Worm (Caenorhabditis elegans): ENCODE measurements around the gene hsp-60.

Gene hsp-60

ce11 chrIII:1663056-1663455 lies 43.5 kb downstream of the hsp-60 start:
- TF ChIP-seq ham-2 (GFP tag; optimal IDR thresholded peaks at IDR 0.05): no peak
- TF ChIP-seq ceh-39 (tag; optimal IDR thresholded peaks at IDR 0.05): no peak
- no peak for TF ChIP-seq cnd-1 (tag; optimal IDR thresholded peaks at IDR 0.05)

ce11 chrIII:1664761-1665266 lies 45.3 kb downstream of the hsp-60 start, which contains the start of gene Y22D7AL.16:
TSS of gene Y22D7AL.16 (minus strand) at chrIII:1665216.
- TF ChIP-seq elt-3 (tag; optimal IDR thresholded peaks at IDR 0.05): no peak
- TF ChIP-seq nhr-237 (tag; optimal IDR thresholded peaks at IDR 0.05): no peak
- TF ChIP-seq snpc-4 (tag; optimal IDR thresholded peaks at IDR 0.05): no peak
- TF ChIP-seq blmp-1 (tag; optimal IDR thresholded peaks at IDR 0.05): no peak
- TF ChIP-seq ceh-43 (GFP tag; optimal IDR thresholded peaks at IDR 0.05): no peak
- TF ChIP-seq ces-1 (GFP tag; optimal IDR thresholded peaks at IDR 0.05): no peak
- no peak for TF ChIP-seq unc-120 (tag; optimal IDR thresholded peaks at IDR 0.05; ENCODE audit: poor library complexity, severe bottlenecking)

ce11 chrIII:1665373-1665772 lies 45.8 kb downstream of the hsp-60 start:
- TF ChIP-seq drap-1 (GFP tag; optimal IDR thresholded peaks at IDR 0.05) (no peak), nhr-2 (tag; optimal IDR thresholded peaks at IDR 0.05) (no peak), M03D4.4 (tag; optimal IDR thresholded peaks at IDR 0.05) (no peak), lsy-2 (tag; optimal IDR thresholded peaks at IDR 0.05) (no peak), ceh-39 (tag; optimal IDR thresholded peaks at IDR 0.05) (no peak), tbx-8 (GFP tag; optimal IDR thresholded peaks at IDR 0.05) (no peak), ham-2 (GFP tag; optimal IDR thresholded peaks at IDR 0.05) (no peak), blmp-1 (tag; optimal IDR thresholded peaks at IDR 0.05) (no peak), unc-62 (GFP tag; optimal IDR thresholded peaks at IDR 0.05) (no peak)

ce11 chrIII:1665799-1666308 lies 46.3 kb downstream of the hsp-60 start, which contains the start of gene Y22D7AR.3:
TSS of gene Y22D7AR.3 (minus strand) at chrIII:1665849.
- TF ChIP-seq ceh-39 (tag; optimal IDR thresholded peaks at IDR 0.05): no peak
- TF ChIP-seq zip-8 (tag; optimal IDR thresholded peaks at IDR 0.05): peak; percentile 40

ce11 chrIII:1666893-1667292 lies 47.4 kb downstream of the hsp-60 start:
- TF ChIP-seq lin-13 (tag; optimal IDR thresholded peaks at IDR 0.05): no peak
- no peak for TF ChIP-seq ces-1 (GFP tag; optimal IDR thresholded peaks at IDR 0.05)
- no peak for TF ChIP-seq ceh-39 (tag; optimal IDR thresholded peaks at IDR 0.05)
- TF ChIP-seq pha-4 (tag; optimal IDR thresholded peaks at IDR 0.05): no peak
- TF ChIP-seq mls-2 (tag; optimal IDR thresholded peaks at IDR 0.05): no peak
- no peak for TF ChIP-seq ham-2 (GFP tag; optimal IDR thresholded peaks at IDR 0.05)
- TF ChIP-seq nhr-12 (tag; optimal IDR thresholded peaks at IDR 0.05): no peak
- TF ChIP-seq nhr-28 (tag; optimal IDR thresholded peaks at IDR 0.05): no peak
- no peak for TF ChIP-seq elt-1 (tag; optimal IDR thresholded peaks at IDR 0.05; ENCODE audit: borderline replicate concordance, insufficient read depth)
- no peak for TF ChIP-seq mep-1 (tag; optimal IDR thresholded peaks at IDR 0.05)
- TF ChIP-seq bed-3 (GFP tag; optimal IDR thresholded peaks at IDR 0.05): no peak
- no peak for TF ChIP-seq mab-5 (tag; optimal IDR thresholded peaks at IDR 0.05)

ce11 chrIII:1668519-1668918 lies 49.0 kb downstream of the hsp-60 start, which contains the start of gene glb-30:
TSS of gene glb-30 (minus strand) at chrIII:1668619.
- TF ChIP-seq tbx-8 (GFP tag; optimal IDR thresholded peaks at IDR 0.05) (no peak), nhr-2 (tag; optimal IDR thresholded peaks at IDR 0.05) (no peak), ces-1 (GFP tag; optimal IDR thresholded peaks at IDR 0.05) (no peak), nhr-28 (tag; optimal IDR thresholded peaks at IDR 0.05) (no peak), lin-32 (GFP tag; optimal IDR thresholded peaks at IDR 0.05) (no peak), mls-2 (tag; optimal IDR thresholded peaks at IDR 0.05) (no peak), pha-4 (tag; optimal IDR thresholded peaks at IDR 0.05) (no peak), lin-13 (tag; optimal IDR thresholded peaks at IDR 0.05) (no peak), snpc-4 (tag; optimal IDR thresholded peaks at IDR 0.05) (no peak), nhr-76 (tag; optimal IDR thresholded peaks at IDR 0.05) (no peak), elt-3 (tag; optimal IDR thresholded peaks at IDR 0.05) (no peak), unc-39 (tag; optimal IDR thresholded peaks at IDR 0.05) (no peak), sem-2 (GFP tag; optimal IDR thresholded peaks at IDR 0.05) (no peak), M03D4.4 (tag; optimal IDR thresholded peaks at IDR 0.05) (no peak), cnd-1 (tag; optimal IDR thresholded peaks at IDR 0.05) (no peak), mep-1 (tag; optimal IDR thresholded peaks at IDR 0.05) (no peak), sptf-1 (tag; optimal IDR thresholded peaks at IDR 0.05) (no peak), zip-8 (tag; optimal IDR thresholded peaks at IDR 0.05) (no peak), hlh-1 (tag; optimal IDR thresholded peaks at IDR 0.05) (no peak), blmp-1 (tag; optimal IDR thresholded peaks at IDR 0.05) (no peak)
